Worm (Caenorhabditis elegans) whole organism, young adult: Measurements from ENCODE around the gene Y38F2AR.3.

Source experiments
- B0035.1 ChIP-seq: sonication (generic microtip); optimal IDR thresholded peaks from 2 replicates; lab custom pipeline; 2016; ENCODE audit warnings: missing genetic modification characterization, mild to moderate bottlenecking, missing compliant biosample characterization, missing genotype, missing genetic modification reagents
- B0336.3 ChIP-seq: fragments of 200-800 bp; sonication (Bioruptor generic); IDR thresholded peaks from 2 replicates; pipeline ENCODE4 v1.3.6; 2022; ENCODE audit warnings: missing genetic modification characterization, missing compliant biosample characterization
- F22D6.2 ChIP-seq: sonication (generic microtip); optimal IDR thresholded peaks from 2 replicates; lab custom pipeline; 2016; ENCODE audit warnings: mild to moderate bottlenecking, missing genetic modification characterization, missing compliant biosample characterization
- F23B12.7 ChIP-seq: sonication (generic microtip); optimal IDR thresholded peaks from 2 replicates; lab custom pipeline; 2017; ENCODE audit warnings: missing genetic modification characterization, mild to moderate bottlenecking, missing compliant biosample characterization, antibody characterized with exemption, moderate library complexity; ENCODE audit not compliant: insufficient read depth
- F33H1.4 ChIP-seq: fragments of 200-800 bp; sonication (Bioruptor generic); IDR thresholded peaks from 2 replicates; pipeline ENCODE4 v1.3.6; 2022; ENCODE audit warnings: missing genetic modification reagents, missing genetic modification characterization, missing compliant biosample characterization
- F37B4.10 ChIP-seq: fragments of 200-800 bp; sonication (Bioruptor generic); IDR thresholded peaks from 2 replicates; pipeline ENCODE4 v1.3.6; 2022; ENCODE audit warnings: missing genetic modification characterization, missing compliant biosample characterization
- K12H6.12 ChIP-seq: fragments of 200-800 bp; sonication (Bioruptor generic); optimal IDR thresholded peaks from 2 replicates; lab custom pipeline; 2018; ENCODE audit warnings: mild to moderate bottlenecking, missing genetic modification characterization, missing compliant biosample characterization
- T07F8.4 ChIP-seq: sonication (generic microtip); optimal IDR thresholded peaks from 2 replicates; lab custom pipeline; 2016; ENCODE audit warnings: mild to moderate bottlenecking, missing genetic modification characterization, moderate library complexity, missing compliant biosample characterization
- Y79H2A.3 ChIP-seq: fragments of 200-800 bp; sonication (Bioruptor generic); conservative IDR thresholded peaks from 2 replicates; pipeline ENCODE4 v1.3.6; 2022; ENCODE audit warnings: missing genetic modification reagents, missing genetic modification characterization, missing compliant biosample characterization
- Y95B8A.8 ChIP-seq: fragments of 200-800 bp; sonication (Bioruptor generic); IDR thresholded peaks from 2 replicates; pipeline ENCODE4 v1.3.6; 2022; ENCODE audit warnings: missing genetic modification reagents, missing genetic modification characterization, missing compliant biosample characterization
- ZK185.1 ChIP-seq: sonication (generic microtip); optimal IDR thresholded peaks from 2 replicates; lab custom pipeline; 2016; ENCODE audit warnings: mild to moderate bottlenecking, missing genetic modification characterization, missing compliant biosample characterization; ENCODE audit not compliant: poor library complexity, severe bottlenecking
- atf-7 ChIP-seq: sonication (generic microtip); optimal IDR thresholded peaks from 2 replicates; lab custom pipeline; 2017; ENCODE audit warnings: mild to moderate bottlenecking, missing genetic modification characterization, missing compliant biosample characterization
- attf-3 ChIP-seq: fragments of 200-800 bp; sonication (Bioruptor generic); conservative IDR thresholded peaks from 2 replicates; pipeline ENCODE4 v1.3.6; 2022; ENCODE audit warnings: missing genetic modification reagents, missing genetic modification characterization, missing compliant biosample characterization
- attf-5 ChIP-seq: fragments of 200-800 bp; sonication (Bioruptor generic); optimal IDR thresholded peaks from 2 replicates; lab custom pipeline; 2018; ENCODE audit warnings: mild to moderate bottlenecking, missing genetic modification characterization, missing compliant biosample characterization
- ccch-3 ChIP-seq: fragments of 200-800 bp; sonication (Bioruptor generic); optimal IDR thresholded peaks from 2 replicates; lab custom pipeline; 2018; ENCODE audit warnings: mild to moderate bottlenecking, missing genetic modification characterization, missing compliant biosample characterization
- dox-1 ChIP-seq: fragments of 200-800 bp; sonication (Bioruptor generic); IDR thresholded peaks from 2 replicates; pipeline ENCODE4 v1.3.6; 2022; ENCODE audit warnings: missing genetic modification reagents, missing genetic modification characterization, missing compliant biosample characterization
- egl-18 ChIP-seq: fragments of 200-800 bp; sonication (Bioruptor generic); IDR thresholded peaks from 2 replicates; pipeline ENCODE4 v1.3.6; 2022; ENCODE audit warnings: missing genetic modification reagents, missing genetic modification characterization, missing compliant biosample characterization
- egl-44 ChIP-seq: fragments of 200-800 bp; sonication (Bioruptor generic); IDR thresholded peaks from 2 replicates; pipeline ENCODE4 v1.3.6; 2022; ENCODE audit warnings: missing genetic modification reagents, missing genetic modification characterization, missing compliant biosample characterization
- egrh-3 ChIP-seq: fragments of 200-800 bp; sonication (Bioruptor generic); IDR thresholded peaks from 2 replicates; pipeline ENCODE4 v1.3.6; 2022; ENCODE audit warnings: missing genetic modification reagents, missing genetic modification characterization, missing compliant biosample characterization
- him-1 ChIP-seq: sonication (generic microtip); optimal IDR thresholded peaks from 2 replicates; lab custom pipeline; 2016; ENCODE audit warnings: missing genotype, missing genetic modification reagents, missing genetic modification characterization, missing compliant biosample characterization
- lin-35 ChIP-seq, 3 experiments: fragments of 150-350 bp in 2 of 3; sonication (generic microtip) in 1 of 3; optimal IDR thresholded peaks; 2 replicates each; lab custom pipeline; 2014 to 2018; ENCODE audit warnings: missing biosample characterization in 3 of 3, missing genetic modification characterization in 3 of 3, missing genetic modification reagents in 3 of 3
- madf-3 ChIP-seq: fragments of 200-800 bp; sonication (Bioruptor generic); IDR thresholded peaks from 2 replicates; pipeline ENCODE4 v1.3.6; 2022; ENCODE audit warnings: missing genetic modification reagents, missing genetic modification characterization, missing compliant biosample characterization
- mel-28 ChIP-seq: sonication (generic microtip); optimal IDR thresholded peaks from 2 replicates; lab custom pipeline; 2016; ENCODE audit warnings: borderline replicate concordance, mild to moderate bottlenecking, missing genetic modification characterization, missing compliant biosample characterization
- mes-4 ChIP-seq: sonication (generic microtip); optimal IDR thresholded peaks from 2 replicates; lab custom pipeline; 2016; ENCODE audit warnings: missing genotype, missing genetic modification characterization, missing compliant biosample characterization
- mxl-1 ChIP-seq: sonication (generic microtip); optimal IDR thresholded peaks from 2 replicates; lab custom pipeline; 2016; ENCODE audit warnings: missing genetic modification characterization, missing compliant biosample characterization
- nfya-1 ChIP-seq: sonication (generic microtip); optimal IDR thresholded peaks from 2 replicates; lab custom pipeline; 2017; ENCODE audit warnings: antibody characterized with exemption, missing compliant biosample characterization, missing genetic modification characterization, borderline replicate concordance; ENCODE audit not compliant: insufficient read depth
- nfya-2 ChIP-seq: fragments of 200-800 bp; sonication (Bioruptor generic); IDR thresholded peaks from 2 replicates; pipeline ENCODE4 v1.3.6; 2022; ENCODE audit warnings: missing genetic modification reagents, missing genetic modification characterization, missing compliant biosample characterization
- nfyb-1 ChIP-seq: fragments of 200-800 bp; sonication (Bioruptor generic); IDR thresholded peaks from 2 replicates; pipeline ENCODE4 v1.3.6; 2022; ENCODE audit warnings: missing genetic modification reagents, missing genetic modification characterization, missing compliant biosample characterization
- nhr-27 ChIP-seq: fragments of 200-800 bp; sonication (Bioruptor generic); optimal IDR thresholded peaks from 2 replicates; lab custom pipeline; 2018; ENCODE audit warnings: mild to moderate bottlenecking, missing genetic modification characterization, moderate library complexity, missing compliant biosample characterization
- nhr-90 ChIP-seq: sonication (generic microtip); optimal IDR thresholded peaks from 2 replicates; lab custom pipeline; 2016; ENCODE audit warnings: missing genotype, mild to moderate bottlenecking, missing genetic modification characterization, missing compliant biosample characterization
- rcor-1 ChIP-seq: fragments of 200-800 bp; sonication (Bioruptor generic); IDR thresholded peaks from 2 replicates; pipeline ENCODE4 v1.3.6; 2022; ENCODE audit warnings: missing genetic modification reagents, missing genetic modification characterization, missing compliant biosample characterization
- sea-2 ChIP-seq: fragments of 200-800 bp; sonication (Bioruptor generic); IDR thresholded peaks from 2 replicates; pipeline ENCODE4 v1.3.6; 2022; ENCODE audit warnings: missing genetic modification characterization, missing compliant biosample characterization
- snpc-3.4 ChIP-seq: sonication (generic microtip); optimal IDR thresholded peaks from 2 replicates; lab custom pipeline; 2017; ENCODE audit warnings: missing genetic modification characterization, mild to moderate bottlenecking, missing compliant biosample characterization, antibody characterized with exemption, moderate library complexity, missing genotype, missing genetic modification reagents
- somi-1 ChIP-seq: fragments of 200-800 bp; sonication (Bioruptor generic); optimal IDR thresholded peaks from 2 replicates; lab custom pipeline; 2018; ENCODE audit warnings: mild to moderate bottlenecking, missing genetic modification characterization, missing compliant biosample characterization
- zfh-2 ChIP-seq: fragments of 200-800 bp; sonication (Bioruptor generic); conservative IDR thresholded peaks from 2 replicates; pipeline ENCODE4 v1.3.6; 2022; ENCODE audit warnings: missing genetic modification reagents, missing genetic modification characterization, missing compliant biosample characterization

Y38F2AR.3 gene

DNA sequence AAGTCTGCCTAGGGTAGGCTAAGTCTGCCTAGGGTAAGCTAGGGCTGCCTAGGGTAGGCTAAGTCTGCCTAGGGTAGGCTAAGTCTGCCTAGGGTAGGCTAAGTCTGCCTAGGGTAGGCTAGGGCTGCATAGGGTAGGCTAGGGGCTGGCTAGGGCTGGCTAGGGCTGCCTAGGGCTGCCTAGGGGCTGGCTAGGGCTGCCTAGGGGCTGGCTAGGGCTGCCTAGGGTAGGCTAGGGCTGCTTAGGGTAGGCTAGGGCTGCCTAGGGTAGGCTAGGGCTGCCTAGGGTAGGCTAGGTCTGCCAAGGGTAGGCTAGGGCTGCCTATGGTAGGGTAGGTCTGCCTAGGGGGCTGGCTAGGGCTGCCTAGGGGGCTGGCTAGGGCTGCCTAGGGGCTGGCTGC lies 14.5 kb downstream of the Y38F2AR.3 start:
- TF ChIP-seq zfh-2 (peak; percentile 81), dox-1 (GFP tag; lab: Robert Waterston, UW) (0 out of 2 replicates have a peak, but pooled peaks have one; percentile 6), attf-3 (GFP tag; lab: Robert Waterston, UW) (0 out of 2 replicates have a peak, but pooled peaks have one; percentile 18), F37B4.10 (GFP tag; lab: Robert Waterston, UW) (peak; percentile 70; the same call in 1 of the 2 replicates), madf-3 (GFP tag; lab: Robert Waterston, UW) (0 out of 2 replicates have a peak, but pooled peaks have one; percentile 7), egrh-3 (GFP tag; lab: Robert Waterston, UW) (peak; percentile 73; the same call in 1 of the 2 replicates), egl-44 (GFP tag; lab: Robert Waterston, UW) (0 out of 2 replicates have a peak, but pooled peaks have one; percentile 54), rcor-1 (GFP tag; lab: Robert Waterston, UW) (no peak), attf-5 (GFP tag; lab: Kevin White, UChicago) (no peak), mes-4 (tag; lab: Kevin White, UChicago) (no peak)

ce11 chrIV:2399420-2399819 lies 15.6 kb downstream of the Y38F2AR.3 start, which contains the start of gene Y38F2AR.10:
Gene Y38F2AR.10 (minus strand): TSS chrIV:2399520.
- TF ChIP-seq atf-7 (tag; lab: Kevin White, UChicago) = no peak
- no peak for TF ChIP-seq egrh-3 (GFP tag; lab: Robert Waterston, UW)
- TF ChIP-seq mxl-1 (tag; lab: Kevin White, UChicago) = no peak
- TF ChIP-seq nfyb-1 (GFP tag; lab: Robert Waterston, UW) = no peak
- TF ChIP-seq Y95B8A.8 (GFP tag; lab: Robert Waterston, UW) = no peak
- no peak for TF ChIP-seq F23B12.7 (tag; lab: Kevin White, UChicago)
- no peak for TF ChIP-seq ccch-3 (GFP tag; lab: Kevin White, UChicago)
- TF ChIP-seq madf-3 (GFP tag; lab: Robert Waterston, UW) = no peak
- no peak for TF ChIP-seq nfya-2 (GFP tag; lab: Robert Waterston, UW)
- no peak for TF ChIP-seq F33H1.4 (GFP tag; lab: Robert Waterston, UW)
- TF ChIP-seq egl-18 (GFP tag; lab: Robert Waterston, UW) = no peak
- no peak for TF ChIP-seq K12H6.12 (tag; lab: Kevin White, UChicago)
- TF ChIP-seq nhr-90 (tag; lab: Kevin White, UChicago) = no peak
- TF ChIP-seq sea-2 (GFP tag; lab: Robert Waterston, UW) = no peak
- no peak for TF ChIP-seq nhr-27 (tag; lab: Kevin White, UChicago)
- TF ChIP-seq F22D6.2 (tag; lab: Kevin White, UChicago) = no peak

ce11 chrIV:2400651-2401050 lies 16.8 kb downstream of the Y38F2AR.3 start:
- TF ChIP-seq him-1 (tag; lab: Kevin White, UChicago) = no peak
- TF ChIP-seq zfh-2 = no peak
- no peak for TF ChIP-seq nfya-1
- no peak for TF ChIP-seq nfya-2 (GFP tag; lab: Robert Waterston, UW)
- TF ChIP-seq Y79H2A.3 (GFP tag; lab: Robert Waterston, UW) = no peak
- no peak for TF ChIP-seq T07F8.4
- TF ChIP-seq B0336.3 (GFP tag; lab: Robert Waterston, UW) = no peak
- no peak for TF ChIP-seq B0035.1 (tag; lab: Kevin White, UChicago)
- TF ChIP-seq lin-35 (GFP tag; optimal IDR thresholded peaks at IDR 0.05; lab: Kevin White, UChicago) = no peak
- TF ChIP-seq ZK185.1 = no peak
- TF ChIP-seq mel-28 = no peak
- TF ChIP-seq somi-1 (GFP tag; lab: Kevin White, UChicago) = no peak
- no peak for TF ChIP-seq egrh-3 (GFP tag; lab: Robert Waterston, UW)
- TF ChIP-seq nhr-90 (tag; lab: Kevin White, UChicago) = no peak
- no peak for TF ChIP-seq F23B12.7 (tag; lab: Kevin White, UChicago)
- TF ChIP-seq snpc-3.4 (tag; lab: Kevin White, UChicago) = no peak
